Worm (Caenorhabditis elegans) whole organism, midembryonic: ENCODE results near the gene str-199.

Experiments
- cog-1 ChIP-seq: sonication (generic microtip); optimal IDR thresholded peaks from 2 replicates; lab custom pipeline; 2016; ENCODE audit warnings: missing genetic modification characterization, missing compliant biosample characterization
- ztf-23 ChIP-seq: fragments of 200-800 bp; sonication (Bioruptor generic); IDR thresholded peaks from 2 replicates; pipeline ENCODE4 v1.3.6; 2022; ENCODE audit warnings: missing genetic modification reagents, missing genetic modification characterization, missing compliant biosample characterization

The str-199 gene

ce11 chrV:17151292-17151691 is 39.0 kb downstream of the str-199 start:
- TF ChIP-seq cog-1 (tag; lab: Kevin White, UChicago), result no peak
- no peak for TF ChIP-seq ztf-23
